Worm (Caenorhabditis elegans) whole organism, L1 larva: Measurements from ENCODE around the gene C27D6.15.

Source experiments
- aly-2 ChIP-seq: fragments of 150-350 bp; optimal IDR thresholded peaks from 2 replicates; lab custom pipeline; 2014; ENCODE audit warnings: missing biosample characterization, missing genetic modification characterization
- ces-1 ChIP-seq: fragments of 150-350 bp; optimal IDR thresholded peaks from 2 replicates; lab custom pipeline; 2014; ENCODE audit warnings: missing biosample characterization, missing genetic modification reagents, missing genetic modification characterization
- egl-27 ChIP-seq, 2 experiments: fragments of 150-350 bp in 1 of 2; sonication (generic microtip); optimal IDR thresholded peaks; 3 replicates each; lab custom pipeline; 2017 to 2018; ENCODE audit warnings: missing biosample characterization in 2 of 2, missing genetic modification characterization in 2 of 2, missing genetic modification reagents in 2 of 2
- fos-1 ChIP-seq: fragments of 150-350 bp; optimal IDR thresholded peaks from 2 replicates; lab custom pipeline; 2014; ENCODE audit warnings: missing biosample characterization, missing genetic modification characterization
- mdl-1 ChIP-seq, 2 experiments: fragments of 150-350 bp; optimal IDR thresholded peaks; 2 replicates each; lab custom pipeline; 2014 to 2017; ENCODE audit warnings: missing biosample characterization in 2 of 2, missing genetic modification characterization in 2 of 2, inconsistent platforms in 1 of 2
- nhr-77 ChIP-seq: fragments of 150-350 bp; optimal IDR thresholded peaks from 2 replicates; lab custom pipeline; 2014; ENCODE audit warnings: missing biosample characterization, missing genetic modification characterization
- tbx-2 ChIP-seq: sonication (generic microtip); optimal IDR thresholded peaks from 2 replicates; lab custom pipeline; 2016; ENCODE audit warnings: missing genetic modification characterization, missing compliant biosample characterization
- ztf-11 ChIP-seq, 2 experiments: sonication (generic microtip); optimal IDR thresholded peaks; 2 replicates each; lab custom pipeline; 2016 to 2017; ENCODE audit warnings: missing genetic modification characterization in 2 of 2, missing biosample characterization in 1 of 2, missing compliant biosample characterization in 1 of 2

DNA sequence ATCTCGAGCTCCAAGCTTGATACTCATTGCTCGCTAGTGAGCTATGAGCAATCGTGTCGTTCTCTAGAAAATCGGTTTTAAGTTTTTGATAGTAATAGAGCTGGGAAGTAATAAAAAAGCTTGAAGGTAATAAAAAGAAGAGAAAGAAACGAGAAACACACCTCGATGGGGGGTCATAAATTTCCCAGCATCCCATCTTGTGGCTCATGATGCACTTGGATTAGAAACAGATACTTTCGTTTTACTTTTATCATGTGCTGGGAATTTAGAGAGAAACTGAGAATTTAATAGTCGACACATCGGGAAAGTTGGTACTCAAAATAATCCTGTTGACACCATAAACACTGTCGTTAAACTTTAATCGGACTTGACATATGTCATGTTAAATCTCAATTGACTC, 48.9 kb downstream of the C27D6.15 start:
- no peak for TF ChIP-seq tbx-2 (tag; lab: Kevin White, UChicago)
- TF ChIP-seq nhr-77 (tag; lab: Kevin White, UChicago): no peak
- TF ChIP-seq aly-2 (tag; lab: Kevin White, UChicago): no peak
- TF ChIP-seq ztf-11 (tag; optimal IDR thresholded peaks at IDR 0.05; lab: Kevin White, UChicago): no peak
- no peak for TF ChIP-seq fos-1 (tag; lab: Kevin White, UChicago)
- TF ChIP-seq egl-27 (tag; optimal IDR thresholded peaks at IDR 0.05; lab: Kevin White, UChicago): no peak
- no peak for TF ChIP-seq mdl-1 (tag; optimal IDR thresholded peaks at IDR 0.05; lab: Kevin White, UChicago)
- TF ChIP-seq ces-1 (GFP tag; lab: Kevin White, UChicago): no peak
